Fruit fly (Drosophila melanogaster) whole organism, embryonic: ENCODE measurements around the gene nerfin-2.
A peak's percentile ranks its signal among the peaks of the same experiment; 100 is the strongest.

Experiments used
- Aef1 ChIP-seq: fragments of 200-800 bp; sonication (Bioruptor generic); IDR thresholded peaks from 3 replicates; pipeline ENCODE4 v1.3.6; 2022; ENCODE audit warnings: missing biosample characterization, missing genetic modification characterization
- Atf6 ChIP-seq: fragments of 200-800 bp; sonication (Bioruptor generic); IDR thresholded peaks from 2 replicates; pipeline ENCODE4 v1.3.6; 2022; ENCODE audit warnings: missing biosample characterization, missing genetic modification characterization
- Bdp1 ChIP-seq: fragments of 200-800 bp; sonication (Bioruptor generic); optimal IDR thresholded peaks from 3 replicates; lab custom pipeline; 2016; ENCODE audit warnings: missing biosample characterization, missing genetic modification characterization
- CG11093 ChIP-seq: fragments of 200-800 bp; sonication (Bioruptor generic); IDR thresholded peaks from 3 replicates; pipeline ENCODE4 v1.3.6; 2022; ENCODE audit warnings: missing biosample characterization, missing genetic modification characterization
- CG11696 ChIP-seq: fragments of 200-800 bp; sonication (Bioruptor generic); IDR thresholded peaks from 2 replicates; pipeline ENCODE4 v1.3.6; 2022; ENCODE audit warnings: missing biosample characterization, missing genetic modification characterization
- CG11723 ChIP-seq: fragments of 200-800 bp; sonication (Bioruptor generic); optimal IDR thresholded peaks from 2 replicates; lab custom pipeline; 2017; ENCODE audit warnings: missing biosample characterization, mild to moderate bottlenecking, missing genetic modification characterization
- CG12769 ChIP-seq: fragments of 200-800 bp; sonication (Bioruptor generic); optimal IDR thresholded peaks from 2 replicates; lab custom pipeline; 2019; ENCODE audit warnings: missing biosample characterization, mild to moderate bottlenecking, missing genetic modification characterization, moderate library complexity
- CG13424 ChIP-seq: fragments of 200-800 bp; sonication (Bioruptor generic); optimal IDR thresholded peaks from 2 replicates; lab custom pipeline; 2019; ENCODE audit warnings: missing biosample characterization, mild to moderate bottlenecking, missing genetic modification characterization, moderate library complexity
- CG15269 ChIP-seq: fragments of 200-800 bp; sonication (Bioruptor generic); optimal IDR thresholded peaks from 2 replicates; lab custom pipeline; 2018; ENCODE audit warnings: missing biosample characterization, mild to moderate bottlenecking, missing genetic modification characterization, moderate library complexity
- CG1529 ChIP-seq: fragments of 200-800 bp; sonication (Bioruptor generic); optimal IDR thresholded peaks from 3 replicates; lab custom pipeline; 2018; ENCODE audit warnings: missing biosample characterization, missing genetic modification characterization
- CG1603 ChIP-seq: fragments of 200-800 bp; sonication (Bioruptor generic); optimal IDR thresholded peaks from 2 replicates; lab custom pipeline; 2019; ENCODE audit warnings: missing biosample characterization, mild to moderate bottlenecking, missing genetic modification characterization, moderate library complexity
- CG16813 ChIP-seq: fragments of 200-800 bp; sonication (Bioruptor generic); IDR thresholded peaks from 3 replicates; pipeline ENCODE4 v1.3.6; 2022; ENCODE audit warnings: missing biosample characterization, missing genetic modification characterization; ENCODE audit not compliant: partially characterized antibody
- CG18619 ChIP-seq: fragments of 200-800 bp; sonication (Bioruptor generic); optimal IDR thresholded peaks from 3 replicates; lab custom pipeline; 2017; ENCODE audit warnings: missing biosample characterization, mild to moderate bottlenecking, missing genetic modification characterization
- CG2120 ChIP-seq: fragments of 200-800 bp; sonication (Bioruptor generic); optimal IDR thresholded peaks from 3 replicates; lab custom pipeline; 2016; ENCODE audit warnings: missing biosample characterization, missing genetic modification characterization
- CG2129 ChIP-seq: fragments of 200-800 bp; sonication (Bioruptor generic); IDR thresholded peaks from 2 replicates; pipeline ENCODE4 v1.3.6; 2022; ENCODE audit warnings: missing biosample characterization, missing genetic modification characterization; ENCODE audit not compliant: partially characterized antibody
- CG2199 ChIP-seq: fragments of 200-800 bp; sonication (Bioruptor generic); IDR thresholded peaks from 3 replicates; pipeline ENCODE4 v1.3.6; 2022; ENCODE audit warnings: missing biosample characterization, missing genetic modification characterization
- CG31388 ChIP-seq: fragments of 200-800 bp; sonication (Bioruptor generic); optimal IDR thresholded peaks from 2 replicates; lab custom pipeline; 2016; ENCODE audit warnings: missing biosample characterization, missing genetic modification characterization
- CG5180 ChIP-seq: fragments of 200-800 bp; sonication (Bioruptor generic); optimal IDR thresholded peaks from 3 replicates; lab custom pipeline; 2017; ENCODE audit warnings: missing biosample characterization, missing genetic modification characterization, mild to moderate bottlenecking, moderate library complexity, missing genetic modification reagents
- CG6689 ChIP-seq: fragments of 200-800 bp; sonication (Bioruptor generic); IDR thresholded peaks from 2 replicates; pipeline ENCODE4 v1.3.6; 2022; ENCODE audit warnings: missing biosample characterization, missing genetic modification characterization
- CG6791 ChIP-seq: fragments of 200-800 bp; sonication (Bioruptor generic); IDR thresholded peaks from 3 replicates; pipeline ENCODE4 v1.3.6; 2022; ENCODE audit warnings: missing biosample characterization, missing genetic modification characterization; ENCODE audit not compliant: partially characterized antibody
- CG7839 ChIP-seq: fragments of 200-800 bp; sonication (Bioruptor generic); optimal IDR thresholded peaks from 3 replicates; lab custom pipeline; 2018; ENCODE audit warnings: missing biosample characterization, mild to moderate bottlenecking, missing genetic modification characterization, moderate library complexity
- CG8281 ChIP-seq: fragments of 200-800 bp; sonication (Bioruptor generic); optimal IDR thresholded peaks from 2 replicates; lab custom pipeline; 2018; ENCODE audit warnings: missing biosample characterization, mild to moderate bottlenecking, missing genetic modification characterization, moderate library complexity
- CG8290 ChIP-seq, 3 experiments: fragments of 200-800 bp; sonication (Bioruptor generic); optimal IDR thresholded peaks; 2 replicates each; lab custom pipeline; 2016 to 2019; ENCODE audit warnings: missing biosample characterization in 3 of 3, missing genetic modification characterization in 3 of 3, mild to moderate bottlenecking in 2 of 3, moderate library complexity in 1 of 3
- CG8388 ChIP-seq: fragments of 200-800 bp; sonication (Bioruptor generic); optimal IDR thresholded peaks from 2 replicates; lab custom pipeline; 2019; ENCODE audit warnings: missing biosample characterization, mild to moderate bottlenecking, missing genetic modification characterization, moderate library complexity
- CG9609 ChIP-seq: fragments of 200-800 bp; sonication (Bioruptor generic); optimal IDR thresholded peaks from 3 replicates; lab custom pipeline; 2016; ENCODE audit warnings: missing biosample characterization, missing genetic modification characterization
- CG9817 ChIP-seq: fragments of 200-800 bp; sonication (Bioruptor generic); optimal IDR thresholded peaks from 2 replicates; lab custom pipeline; 2018; ENCODE audit warnings: missing biosample characterization, mild to moderate bottlenecking, missing genetic modification characterization, moderate library complexity
- D ChIP-seq, 2 experiments: fragments of 200-800 bp in 1 of 2; fragments of >200 bp in 1 of 2; sonication (Bioruptor generic) in 1 of 2; optimal IDR thresholded peaks; 2 replicates in 1 of 2; 3 replicates in 1 of 2; lab custom pipeline; 2017; ENCODE audit warnings: mild to moderate bottlenecking in 1 of 2, missing biosample characterization in 1 of 2, missing genetic modification characterization in 1 of 2, missing genetic modification reagents in 1 of 2
- D19B ChIP-seq: fragments of 200-800 bp; sonication (Bioruptor generic); optimal IDR thresholded peaks from 2 replicates; lab custom pipeline; 2017; ENCODE audit warnings: missing biosample characterization, mild to moderate bottlenecking, missing genetic modification characterization
- Dek ChIP-seq: fragments of 200-800 bp; sonication (Bioruptor generic); optimal IDR thresholded peaks from 3 replicates; lab custom pipeline; 2019; ENCODE audit warnings: missing biosample characterization, mild to moderate bottlenecking, missing genetic modification characterization, moderate library complexity
- Doc2 ChIP-seq: fragments of 200-800 bp; sonication (Bioruptor generic); IDR thresholded peaks from 2 replicates; pipeline ENCODE4 v1.3.6; 2022; ENCODE audit warnings: missing biosample characterization, missing genetic modification characterization
- Doc3 ChIP-seq: fragments of 200-800 bp; sonication (Bioruptor generic); IDR thresholded peaks from 3 replicates; pipeline ENCODE4 v1.3.6; 2022; ENCODE audit warnings: missing biosample characterization, missing genetic modification characterization; ENCODE audit not compliant: partially characterized antibody
- Oaz ChIP-seq: fragments of 200-800 bp; sonication (Bioruptor generic); IDR thresholded peaks from 2 replicates; pipeline ENCODE4 v1.3.6; 2022; ENCODE audit warnings: missing biosample characterization, missing genetic modification characterization
- aop ChIP-seq: fragments of 200-800 bp; sonication (Bioruptor generic); IDR thresholded peaks from 2 replicates; pipeline ENCODE4 v1.3.6; 2022; ENCODE audit warnings: missing biosample characterization, missing genetic modification characterization
- bigmax ChIP-seq: fragments of 200-800 bp; sonication (Bioruptor generic); optimal IDR thresholded peaks from 2 replicates; lab custom pipeline; 2018; ENCODE audit warnings: missing biosample characterization, mild to moderate bottlenecking, missing genetic modification characterization
- disco-r ChIP-seq: fragments of 200-800 bp; sonication (Bioruptor generic); optimal IDR thresholded peaks from 2 replicates; lab custom pipeline; 2016; ENCODE audit warnings: missing biosample characterization, missing genetic modification characterization
- gsb ChIP-seq: fragments of 200-800 bp; sonication (Bioruptor generic); IDR thresholded peaks from 2 replicates; pipeline ENCODE4 v1.3.6; 2022; ENCODE audit warnings: missing biosample characterization, missing genetic modification characterization
- lab ChIP-seq: fragments of 200-800 bp; sonication (Bioruptor generic); optimal IDR thresholded peaks from 3 replicates; lab custom pipeline; 2017; ENCODE audit warnings: missing biosample characterization, missing genetic modification characterization, mild to moderate bottlenecking, moderate library complexity, missing genetic modification reagents
- nau ChIP-seq: fragments of 200-800 bp; sonication (Bioruptor generic); optimal IDR thresholded peaks from 3 replicates; lab custom pipeline; 2017; ENCODE audit warnings: missing biosample characterization, mild to moderate bottlenecking, missing genetic modification characterization, missing genetic modification reagents
- phol ChIP-seq: fragments of 200-800 bp; sonication (Bioruptor generic); optimal IDR thresholded peaks from 3 replicates; lab custom pipeline; 2018; ENCODE audit warnings: missing biosample characterization, mild to moderate bottlenecking, missing genetic modification characterization, moderate library complexity
- pita ChIP-seq: fragments of 200-800 bp; sonication (Bioruptor generic); optimal IDR thresholded peaks from 2 replicates; lab custom pipeline; 2017; ENCODE audit warnings: missing biosample characterization, mild to moderate bottlenecking, missing genetic modification characterization
- pnt ChIP-seq: fragments of 200-800 bp; sonication (Bioruptor generic); optimal IDR thresholded peaks from 3 replicates; lab custom pipeline; 2016; ENCODE audit warnings: missing biosample characterization, missing genetic modification characterization
- ranshi ChIP-seq: fragments of 200-800 bp; sonication (Bioruptor generic); IDR thresholded peaks from 2 replicates; pipeline ENCODE4 v1.3.6; 2022; ENCODE audit warnings: missing biosample characterization, missing genetic modification characterization
- rib ChIP-seq: fragments of 200-800 bp; sonication (Bioruptor generic); IDR thresholded peaks from 2 replicates; pipeline ENCODE4 v1.3.6; 2022; ENCODE audit warnings: missing biosample characterization, missing genetic modification characterization
- sd ChIP-seq: fragments of 200-800 bp; sonication (Bioruptor generic); optimal IDR thresholded peaks from 3 replicates; lab custom pipeline; 2018; ENCODE audit warnings: missing biosample characterization, mild to moderate bottlenecking, missing genetic modification characterization, moderate library complexity
- sna ChIP-seq: fragments of 200-800 bp; sonication (Bioruptor generic); IDR thresholded peaks from 2 replicates; pipeline ENCODE4 v1.3.6; 2022; ENCODE audit warnings: missing biosample characterization, missing genetic modification characterization; ENCODE audit not compliant: partially characterized antibody
- ttk ChIP-seq: fragments of 200-800 bp; sonication (Bioruptor generic); IDR thresholded peaks from 2 replicates; pipeline ENCODE4 v2.1.2; 2022; ENCODE audit warnings: missing biosample characterization, missing genetic modification characterization
- vvl ChIP-seq: fragments of 200-800 bp; sonication (Bioruptor generic); IDR thresholded peaks from 2 replicates; pipeline ENCODE4 v1.3.6; 2022; ENCODE audit warnings: missing biosample characterization, missing genetic modification characterization
- z ChIP-seq: fragments of 200-800 bp; sonication (Bioruptor generic); IDR thresholded peaks from 3 replicates; pipeline ENCODE4 v1.3.6; 2022; ENCODE audit warnings: missing biosample characterization, missing genetic modification characterization

nerfin-2 gene

DNA sequence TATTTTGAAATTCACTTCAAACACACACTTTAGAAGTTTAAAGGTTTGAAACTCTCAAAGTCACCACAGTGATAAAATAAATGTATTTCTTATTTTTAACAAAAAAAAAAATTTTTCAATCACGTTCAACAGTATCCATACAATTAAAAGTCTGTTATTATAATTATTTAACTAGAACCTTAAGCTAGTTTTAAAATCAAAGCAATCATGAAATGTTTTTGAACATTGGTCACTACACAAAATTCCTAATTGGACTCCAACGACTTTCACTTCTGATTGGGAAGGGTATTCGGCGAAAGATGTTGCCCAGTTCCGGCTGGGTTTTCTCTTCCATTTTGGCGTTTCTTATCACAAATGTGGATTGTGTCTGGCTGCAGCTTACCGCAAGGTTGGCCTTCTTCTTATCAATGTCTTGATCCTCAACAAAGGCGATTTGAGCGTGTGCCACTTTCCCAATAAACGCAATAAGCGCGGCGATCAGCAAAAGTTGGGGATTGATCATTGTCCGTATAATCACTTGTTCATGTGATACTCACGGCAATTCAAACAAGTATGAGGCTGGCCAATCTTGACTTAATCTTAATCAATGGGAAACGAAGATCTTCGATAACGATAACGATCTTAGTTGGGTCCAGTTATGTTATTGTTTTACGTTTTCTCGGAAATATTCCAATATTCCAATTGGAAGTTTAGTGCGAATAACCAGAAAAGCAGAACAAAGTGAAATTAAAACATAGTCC lies 22.7 kb upstream of the nerfin-2 start (continued):
- TF ChIP-seq CG8290 (GFP tag; optimal IDR thresholded peaks at IDR 0.05; lab: Kevin White, UChicago) (no peak), CG8290 (tag; optimal IDR thresholded peaks at IDR 0.05; lab: Kevin White, UChicago) (no peak), CG2120 (GFP tag; lab: Kevin White, UChicago) (peak; percentile 35), pnt (GFP tag; lab: Kevin White, UChicago) (no peak), nau (no peak), z (GFP tag; lab: Robert Waterston, UW) (no peak), CG6791 (GFP tag; lab: Robert Waterston, UW) (0 out of 3 replicates have a peak, but pooled peaks have one; percentile 46), CG8388 (GFP tag; lab: Kevin White, UChicago) (peak; percentile 30), lab (GFP tag; lab: Kevin White, UChicago) (no peak), CG11093 (GFP tag; lab: Robert Waterston, UW) (0 out of 3 replicates have a peak, but pooled peaks have one; percentile 37), CG2129 (no peak), CG5180 (GFP tag; lab: Kevin White, UChicago) (peak; percentile 22), bigmax (GFP tag; lab: Kevin White, UChicago) (no peak), Aef1 (GFP tag; lab: Robert Waterston, UW) (no peak), CG13424 (peak; percentile 63), D19B (GFP tag; lab: Kevin White, UChicago) (no peak), CG2199 (GFP tag; lab: Robert Waterston, UW) (no peak), vvl (GFP tag; lab: Robert Waterston, UW) (no peak), sd (tag; lab: Kevin White, UChicago) (no peak), gsb (GFP tag; lab: Robert Waterston, UW) (no peak), rib (GFP tag; lab: Robert Waterston, UW) (no peak), CG6689 (0 out of 2 replicates have a peak, but pooled peaks have one; percentile 22), sna (GFP tag; lab: Robert Waterston, UW) (no peak), Bdp1 (GFP tag; lab: Kevin White, UChicago) (no peak), CG18619 (peak; percentile 51), CG16813 (GFP tag; lab: Robert Waterston, UW) (no peak), Doc3 (GFP tag; lab: Robert Waterston, UW) (no peak), CG9817 (no peak), ranshi (GFP tag; lab: Robert Waterston, UW) (no peak), CG15269 (peak; percentile 64), ttk (GFP tag; lab: Robert Waterston, UW) (no peak), Atf6 (GFP tag; lab: Robert Waterston, UW) (no peak), phol (tag; lab: Kevin White, UChicago) (peak; percentile 52), CG8281 (tag; lab: Kevin White, UChicago) (peak; percentile 11), D (optimal IDR thresholded peaks at IDR 0.05; lab: Kevin White, UChicago) (peak; percentile 92), D (GFP tag; optimal IDR thresholded peaks at IDR 0.05; lab: Kevin White, UChicago) (peak; percentile 26), CG9609 (no peak), disco-r (GFP tag; lab: Kevin White, UChicago) (no peak), CG12769 (tag; lab: Kevin White, UChicago) (no peak), Dek (no peak), CG7839 (tag; lab: Kevin White, UChicago) (peak; percentile 65), aop (no peak), CG1603 (tag; lab: Kevin White, UChicago) (no peak), pita (no peak), Oaz (GFP tag; lab: Robert Waterston, UW) (no peak), CG11723 (GFP tag; lab: Kevin White, UChicago) (no peak), CG31388 (GFP tag; lab: Kevin White, UChicago) (no peak), CG11696 (no peak), Doc2 (no peak), CG1529 (peak; percentile 34)
